Fruit fly (Drosophila melanogaster) whole organism, embryonic: Measurements from ENCODE around the gene Osi6.

Experiments
- Aef1 ChIP-seq: fragments of 200-800 bp; sonication (Bioruptor generic); IDR thresholded peaks from 3 replicates; pipeline ENCODE4 v1.3.6; 2022; ENCODE audit warnings: missing biosample characterization, missing genetic modification characterization
- Awh ChIP-seq: fragments of 200-800 bp; sonication (Bioruptor generic); IDR thresholded peaks from 2 replicates; pipeline ENCODE4, ENCODE4 v1.3.6; 2022; ENCODE audit warnings: missing biosample characterization, missing genetic modification characterization
- CG10267 ChIP-seq: fragments of 200-800 bp; sonication (Bioruptor generic); optimal IDR thresholded peaks from 2 replicates; lab custom pipeline; 2018; ENCODE audit warnings: missing biosample characterization, mild to moderate bottlenecking, missing genetic modification characterization, moderate library complexity
- CG10274 ChIP-seq: fragments of 200-800 bp; sonication (Bioruptor generic); optimal IDR thresholded peaks from 3 replicates; lab custom pipeline; 2017; ENCODE audit warnings: missing biosample characterization, mild to moderate bottlenecking, missing genetic modification characterization
- CG12071 ChIP-seq: fragments of 200-800 bp; sonication (Bioruptor generic); optimal IDR thresholded peaks from 3 replicates; lab custom pipeline; 2018; ENCODE audit warnings: missing biosample characterization, mild to moderate bottlenecking, missing genetic modification characterization
- CG13123 ChIP-seq: fragments of 200-800 bp; sonication (Bioruptor generic); optimal IDR thresholded peaks from 2 replicates; lab custom pipeline; 2016; ENCODE audit warnings: missing biosample characterization, missing genetic modification characterization
- CG13287 ChIP-seq: fragments of 200-800 bp; sonication (Bioruptor generic); IDR thresholded peaks from 2 replicates; pipeline ENCODE4 v1.3.6; 2022; ENCODE audit warnings: missing biosample characterization, missing genetic modification characterization; ENCODE audit not compliant: partially characterized antibody
- CG15514 ChIP-seq: fragments of 200-800 bp; sonication (Bioruptor generic); optimal IDR thresholded peaks from 3 replicates; lab custom pipeline; 2017; ENCODE audit warnings: missing biosample characterization, missing genetic modification characterization, mild to moderate bottlenecking, moderate library complexity, missing genetic modification reagents
- CG16815 ChIP-seq: fragments of 200-800 bp; sonication (Bioruptor generic); optimal IDR thresholded peaks from 3 replicates; lab custom pipeline; 2017; ENCODE audit warnings: missing biosample characterization, mild to moderate bottlenecking, missing genetic modification characterization
- CG18599 ChIP-seq: fragments of 200-800 bp; sonication (Bioruptor generic); optimal IDR thresholded peaks from 3 replicates; lab custom pipeline; 2017; ENCODE audit warnings: missing biosample characterization, missing genetic modification characterization, mild to moderate bottlenecking, moderate library complexity, missing genetic modification reagents
- CG30431 ChIP-seq: fragments of 200-800 bp; sonication (Bioruptor generic); optimal IDR thresholded peaks from 2 replicates; lab custom pipeline; 2017; ENCODE audit warnings: missing biosample characterization, missing genetic modification characterization
- CG3163 ChIP-seq: fragments of 200-800 bp; sonication (Bioruptor generic); optimal IDR thresholded peaks from 3 replicates; lab custom pipeline; 2016; ENCODE audit warnings: missing biosample characterization, missing genetic modification characterization
- CG32532 ChIP-seq: fragments of 200-800 bp; sonication (Bioruptor generic); IDR thresholded peaks from 2 replicates; pipeline ENCODE4 v1.3.6; 2022; ENCODE audit warnings: missing biosample characterization, missing genetic modification characterization
- CG3281 ChIP-seq: fragments of 200-800 bp; sonication (Bioruptor generic); optimal IDR thresholded peaks from 3 replicates; lab custom pipeline; 2017; ENCODE audit warnings: missing biosample characterization, mild to moderate bottlenecking, missing genetic modification characterization
- CG3995 ChIP-seq: fragments of 200-800 bp; sonication (Bioruptor generic); optimal IDR thresholded peaks from 3 replicates; lab custom pipeline; 2016; ENCODE audit warnings: missing biosample characterization, missing genetic modification characterization
- CG5953 ChIP-seq: fragments of 200-800 bp; sonication (Bioruptor generic); IDR thresholded peaks from 2 replicates; pipeline ENCODE4 v1.3.6; 2022; ENCODE audit warnings: missing biosample characterization, missing genetic modification characterization
- CG6175 ChIP-seq: fragments of 200-800 bp; sonication (Bioruptor generic); IDR thresholded peaks from 3 replicates; pipeline ENCODE4 v1.3.6; 2022; ENCODE audit warnings: missing biosample characterization, missing genetic modification characterization
- CG7372 ChIP-seq: fragments of 200-800 bp; sonication (Bioruptor generic); IDR thresholded peaks from 2 replicates; pipeline ENCODE4 v1.3.6; 2022; ENCODE audit warnings: missing biosample characterization, missing genetic modification characterization
- CG9215 ChIP-seq: fragments of 200-800 bp; sonication (Bioruptor generic); IDR thresholded peaks from 2 replicates; pipeline ENCODE4 v1.3.6; 2022; ENCODE audit warnings: missing biosample characterization, missing genetic modification characterization
- CG9932 ChIP-seq: fragments of 200-800 bp; sonication (Bioruptor generic); IDR thresholded peaks from 2 replicates; pipeline ENCODE4 v1.3.6; 2022; ENCODE audit warnings: missing biosample characterization, missing genetic modification characterization
- Camta ChIP-seq: fragments of 200-800 bp; sonication (Bioruptor generic); optimal IDR thresholded peaks from 2 replicates; lab custom pipeline; 2016; ENCODE audit warnings: missing biosample characterization, missing genetic modification characterization
- Doc3 ChIP-seq: fragments of 200-800 bp; sonication (Bioruptor generic); IDR thresholded peaks from 3 replicates; pipeline ENCODE4 v1.3.6; 2022; ENCODE audit warnings: missing biosample characterization, missing genetic modification characterization; ENCODE audit not compliant: partially characterized antibody
- Eip74EF ChIP-seq, 2 experiments: fragments of 200-800 bp in 1 of 2; fragments of >200 bp in 1 of 2; sonication (Bioruptor generic) in 1 of 2; optimal IDR thresholded peaks; 2 replicates each; lab custom pipeline; 2017 to 2019; ENCODE audit warnings: missing biosample characterization in 2 of 2, missing genetic modification characterization in 2 of 2, mild to moderate bottlenecking in 1 of 2, moderate library complexity in 1 of 2
- H15 ChIP-seq: fragments of 200-800 bp; sonication (Bioruptor generic); IDR thresholded peaks from 3 replicates; pipeline ENCODE4 v1.3.6; 2022; ENCODE audit warnings: missing biosample characterization, missing genetic modification characterization
- HLH4C ChIP-seq: fragments of 200-800 bp; sonication (Bioruptor generic); IDR thresholded peaks from 3 replicates; pipeline ENCODE4 v1.3.6; 2022; ENCODE audit warnings: missing biosample characterization, missing genetic modification characterization; ENCODE audit not compliant: partially characterized antibody
- Hmx ChIP-seq: fragments of 200-800 bp; sonication (Bioruptor generic); optimal IDR thresholded peaks from 2 replicates; lab custom pipeline; 2016; ENCODE audit warnings: missing biosample characterization, missing genetic modification characterization
- Hsf ChIP-seq: fragments of 200-800 bp; sonication (Bioruptor generic); optimal IDR thresholded peaks from 3 replicates; lab custom pipeline; 2016; ENCODE audit warnings: missing biosample characterization, missing genetic modification characterization
- Jarid2 ChIP-seq: fragments of 200-800 bp; sonication (Bioruptor generic); optimal IDR thresholded peaks from 3 replicates; lab custom pipeline; 2017; ENCODE audit warnings: mild to moderate bottlenecking, missing biosample characterization, missing genetic modification reagents, missing genetic modification characterization
- Pdp1 ChIP-seq, 2 experiments: fragments of 200-800 bp; sonication (Bioruptor generic); optimal IDR thresholded peaks; 3 replicates each; lab custom pipeline; 2016; ENCODE audit warnings: missing biosample characterization in 2 of 2, missing genetic modification characterization in 2 of 2, mild to moderate bottlenecking in 1 of 2, moderate library complexity in 1 of 2
- Trl ChIP-seq, 3 experiments: fragments of >200 bp in 2 of 3; fragments of 200-800 bp in 1 of 3; sonication (Bioruptor generic) in 1 of 3; optimal IDR thresholded peaks; 2 replicates in 1 of 3; 3 replicates in 2 of 3; lab custom pipeline; 2016 to 2017; ENCODE audit warnings: missing biosample characterization in 1 of 3, missing genetic modification characterization in 1 of 3
- cg ChIP-seq: fragments of 200-800 bp; sonication (Bioruptor generic); optimal IDR thresholded peaks from 3 replicates; lab custom pipeline; 2019; ENCODE audit warnings: missing biosample characterization, mild to moderate bottlenecking, missing genetic modification characterization, moderate library complexity
- crp ChIP-seq, 2 experiments: fragments of 200-800 bp; sonication (Bioruptor generic); optimal IDR thresholded peaks; 2 replicates in 1 of 2; 3 replicates in 1 of 2; lab custom pipeline; 2017; ENCODE audit warnings: missing biosample characterization in 2 of 2, missing genetic modification characterization in 2 of 2, mild to moderate bottlenecking in 1 of 2, moderate library complexity in 1 of 2
- danr ChIP-seq: fragments of 200-800 bp; sonication (Bioruptor generic); IDR thresholded peaks from 2 replicates; pipeline ENCODE4 v1.3.6; 2022; ENCODE audit warnings: missing biosample characterization, missing genetic modification characterization
- ems ChIP-seq: fragments of 200-800 bp; sonication (Bioruptor generic); optimal IDR thresholded peaks from 3 replicates; lab custom pipeline; 2016; ENCODE audit warnings: missing biosample characterization, missing genetic modification characterization
- eve ChIP-seq, 2 experiments: fragments of >200 bp; optimal IDR thresholded peaks; 2 replicates each; lab custom pipeline; 2017; ENCODE audit warnings: missing biosample characterization in 2 of 2, missing genetic modification characterization in 2 of 2
- fd64A ChIP-seq: fragments of 200-800 bp; sonication (Bioruptor generic); optimal IDR thresholded peaks from 3 replicates; lab custom pipeline; 2018; ENCODE audit warnings: missing biosample characterization, mild to moderate bottlenecking, missing genetic modification characterization
- fd96Cb ChIP-seq: fragments of 200-800 bp; sonication (Bioruptor generic); optimal IDR thresholded peaks from 2 replicates; lab custom pipeline; 2018; ENCODE audit warnings: missing biosample characterization, mild to moderate bottlenecking, missing genetic modification characterization, moderate library complexity
- hkb ChIP-seq, 2 experiments: fragments of 200-800 bp in 1 of 2; fragments of >200 bp in 1 of 2; sonication (Bioruptor generic) in 1 of 2; IDR thresholded peaks in 1 of 2; optimal IDR thresholded peaks in 1 of 2; 2 replicates each; pipeline versions ENCODE4 v1.3.6 to Lab custom; 2017 to 2022; ENCODE audit warnings: missing biosample characterization in 1 of 2, missing genetic modification characterization in 1 of 2
- lilli ChIP-seq: fragments of 200-800 bp; sonication (Bioruptor generic); optimal IDR thresholded peaks from 3 replicates; lab custom pipeline; 2016; ENCODE audit warnings: missing biosample characterization, missing genetic modification characterization
- oc ChIP-seq: fragments of 200-800 bp; sonication (Bioruptor generic); optimal IDR thresholded peaks from 2 replicates; lab custom pipeline; 2018; ENCODE audit warnings: missing biosample characterization, mild to moderate bottlenecking, missing genetic modification characterization, moderate library complexity
- pros ChIP-seq: fragments of 200-800 bp; sonication (Bioruptor generic); optimal IDR thresholded peaks from 3 replicates; lab custom pipeline; 2019; ENCODE audit warnings: missing biosample characterization, mild to moderate bottlenecking, missing genetic modification characterization, moderate library complexity
- scrt ChIP-seq: fragments of 200-800 bp; sonication (Bioruptor generic); optimal IDR thresholded peaks from 2 replicates; lab custom pipeline; 2018; ENCODE audit warnings: missing biosample characterization, mild to moderate bottlenecking, missing genetic modification characterization, moderate library complexity
- sens ChIP-seq: fragments of 200-800 bp; sonication (Bioruptor generic); peaks from one replicate; lab custom pipeline; 2016; ENCODE audit warnings: missing biosample characterization, missing genetic modification characterization
- seq ChIP-seq: fragments of 200-800 bp; sonication (Bioruptor generic); IDR thresholded peaks from 2 replicates; pipeline ENCODE4 v1.3.6; 2022; ENCODE audit warnings: missing biosample characterization, missing genetic modification characterization
- slp2 ChIP-seq: fragments of 200-800 bp; sonication (Bioruptor generic); optimal IDR thresholded peaks from 2 replicates; lab custom pipeline; 2016; ENCODE audit warnings: missing biosample characterization, missing genetic modification characterization
- sr ChIP-seq: fragments of 200-800 bp; sonication (Bioruptor generic); IDR thresholded peaks from 3 replicates; pipeline ENCODE4 v1.3.6; 2022; ENCODE audit warnings: missing biosample characterization, missing genetic modification characterization
- ttk ChIP-seq: fragments of 200-800 bp; sonication (Bioruptor generic); IDR thresholded peaks from 2 replicates; pipeline ENCODE4 v2.1.2; 2022; ENCODE audit warnings: missing biosample characterization, missing genetic modification characterization
- vvl ChIP-seq: fragments of 200-800 bp; sonication (Bioruptor generic); IDR thresholded peaks from 2 replicates; pipeline ENCODE4 v1.3.6; 2022; ENCODE audit warnings: missing biosample characterization, missing genetic modification characterization
- yki ChIP-seq: fragments of >200 bp; optimal IDR thresholded peaks from 3 replicates; lab custom pipeline; 2018

Osi6 gene

dm6 chr3R:6234189-6234758 is at the start of gene Osi6:
Gene Osi6 (plus strand): TSS chr3R:6234708.
- TF ChIP-seq CG9215 (GFP tag; lab: Robert Waterston, UW): no peak
- peak in 1 of 2 experiments; percentile 40 for TF ChIP-seq Pdp1 (GFP tag; optimal IDR thresholded peaks at IDR 0.05; lab: Kevin White, UChicago)
- no peak for TF ChIP-seq fd96Cb
- no peak for TF ChIP-seq vvl (GFP tag; lab: Robert Waterston, UW)
- TF ChIP-seq Doc3 (GFP tag; lab: Robert Waterston, UW): no peak
- peak; percentile 90 for TF ChIP-seq pros
- 0 out of 2 replicates have a peak, but pooled peaks have one; percentile 12 for TF ChIP-seq CG5953 (GFP tag; lab: Robert Waterston, UW)
- TF ChIP-seq CG10267: no peak
- TF ChIP-seq sr (GFP tag; lab: Robert Waterston, UW): 0 out of 3 replicates have a peak, but pooled peaks have one; percentile 20
- no peak for TF ChIP-seq CG12071 (GFP tag; lab: Kevin White, UChicago)
- no peak for TF ChIP-seq danr (GFP tag; lab: Robert Waterston, UW)
- no peak for TF ChIP-seq sens (GFP tag; lab: Kevin White, UChicago)
- TF ChIP-seq CG3995 (GFP tag; lab: Kevin White, UChicago): no peak
- peak in 1 of 2 experiments; percentile 30 for TF ChIP-seq Trl (optimal IDR thresholded peaks at IDR 0.05; lab: Kevin White, UChicago)
- TF ChIP-seq Trl (GFP tag; optimal IDR thresholded peaks at IDR 0.05; lab: Kevin White, UChicago): no peak
- TF ChIP-seq ems (GFP tag; lab: Kevin White, UChicago): no peak
- TF ChIP-seq CG3163 (GFP tag; lab: Kevin White, UChicago): peak; percentile 33
- TF ChIP-seq CG3281 (GFP tag; lab: Kevin White, UChicago): no peak
- TF ChIP-seq hkb (optimal IDR thresholded peaks at IDR 0.05; lab: Kevin White, UChicago): no peak
- TF ChIP-seq hkb (GFP tag; IDR thresholded peaks at IDR 0.05; lab: Robert Waterston, UW): no peak
- TF ChIP-seq CG16815: no peak
- no peak for TF ChIP-seq oc
- no peak for TF ChIP-seq Aef1 (GFP tag; lab: Robert Waterston, UW)
- no peak for TF ChIP-seq CG6175 (GFP tag; lab: Robert Waterston, UW)
- TF ChIP-seq HLH4C (GFP tag; lab: Robert Waterston, UW): no peak
- no peak for TF ChIP-seq CG18599 (GFP tag; lab: Kevin White, UChicago)
- TF ChIP-seq slp2: no peak
- no peak for TF ChIP-seq Camta (GFP tag; lab: Kevin White, UChicago)
- peak in 1 of 2 experiments; percentile 85 for TF ChIP-seq Eip74EF (GFP tag; optimal IDR thresholded peaks at IDR 0.05; lab: Kevin White, UChicago)
- TF ChIP-seq CG13123: no peak
- TF ChIP-seq eve (GFP tag; optimal IDR thresholded peaks at IDR 0.05; lab: Kevin White, UChicago): no peak
- peak; percentile 46 for TF ChIP-seq cg (GFP tag; lab: Kevin White, UChicago)
- no peak for TF ChIP-seq Awh (GFP tag; lab: Robert Waterston, UW)

- TF ChIP-seq H15 (GFP tag; lab: Robert Waterston, UW): no peak
- TF ChIP-seq yki (lab: Kevin White, UChicago): no peak
- TF ChIP-seq CG18599 (GFP tag; lab: Kevin White, UChicago): no peak
- 0 out of 2 replicates have a peak, but pooled peaks have one; percentile 23 for TF ChIP-seq CG9932 (GFP tag; lab: Robert Waterston, UW)
- no peak for TF ChIP-seq CG30431 (GFP tag; lab: Kevin White, UChicago)
- TF ChIP-seq CG10274 (GFP tag; lab: Kevin White, UChicago): no peak
- no peak for TF ChIP-seq fd96Cb
- TF ChIP-seq scrt: peak; percentile 59
- no peak for TF ChIP-seq eve (GFP tag; optimal IDR thresholded peaks at IDR 0.05; lab: Kevin White, UChicago)
- no peak for TF ChIP-seq lilli (GFP tag; lab: Kevin White, UChicago)
- peak; percentile 39; the same call in 1 of the 2 replicates for TF ChIP-seq seq
- TF ChIP-seq CG7372 (GFP tag; lab: Robert Waterston, UW): 0 out of 2 replicates have a peak, but pooled peaks have one; percentile 30
- 0 out of 2 replicates have a peak, but pooled peaks have one; percentile 16 for TF ChIP-seq CG32532 (GFP tag; lab: Robert Waterston, UW)
- TF ChIP-seq crp (GFP tag; optimal IDR thresholded peaks at IDR 0.05; lab: Kevin White, UChicago): peak in 1 of 2 experiments; percentile 47
- 0 out of 2 replicates have a peak, but pooled peaks have one; percentile 21 for TF ChIP-seq ttk (GFP tag; lab: Robert Waterston, UW)
- TF ChIP-seq CG13287 (GFP tag; lab: Robert Waterston, UW): 0 out of 2 replicates have a peak, but pooled peaks have one; percentile 11
- no peak for TF ChIP-seq Hsf (GFP tag; lab: Kevin White, UChicago)
- peak; percentile 4 for TF ChIP-seq CG15514 (GFP tag; lab: Kevin White, UChicago)
- TF ChIP-seq Hmx (GFP tag; lab: Kevin White, UChicago): no peak
- no peak for TF ChIP-seq fd64A
- TF ChIP-seq Jarid2 (GFP tag; lab: Kevin White, UChicago): peak; percentile 16
Observed at dm6 chr3R:6187015-6187414, 47.5 kb upstream of the Osi6 start, which contains the start of gene NPFR. Gene NPFR (plus strand): TSS chr3R:6187315.
